Worm (Caenorhabditis elegans): ENCODE results near the gene Y57G11C.8.

ce11 chrIV:14802316-14802715, 20.7 kb downstream of the Y57G11C.8 start, which contains the start of gene Y57G11C.1142:
- TF ChIP-seq ref-1 (GFP tag; conservative IDR thresholded peaks at IDR 0.05) (no peak), tab-1 (GFP tag; IDR thresholded peaks at IDR 0.05) (no peak), T22C8.4 (GFP tag; IDR thresholded peaks at IDR 0.05) (no peak), flt-1 (GFP tag; IDR thresholded peaks at IDR 0.05) (no peak), ztf-29 (GFP tag; IDR thresholded peaks at IDR 0.05) (no peak), klf-2 (GFP tag; conservative IDR thresholded peaks at IDR 0.05) (no peak)

Data from whole organism, midembryonic.